Worm (Caenorhabditis elegans): ENCODE data around the gene spcs-3.

The spcs-3 gene

ce11 chrIII:8080165-8080738, 35.4 kb downstream of the spcs-3 start, which contains the start of the genes dcr-1 and apc-2:
Gene dcr-1 (minus strand): TSS chrIII:8080281.
Gene apc-2 (plus strand): TSS chrIII:8080629.
- no peak for TF ChIP-seq ceh-16 (tag; optimal IDR thresholded peaks at IDR 0.05)
- TF ChIP-seq unc-62 (GFP tag; optimal IDR thresholded peaks at IDR 0.05) = no peak
- TF ChIP-seq ZK546.5 (tag; optimal IDR thresholded peaks at IDR 0.05) = no peak
- TF ChIP-seq ztf-11 (tag; optimal IDR thresholded peaks at IDR 0.05) = no peak
- TF ChIP-seq elt-1 (tag; optimal IDR thresholded peaks at IDR 0.05) = no peak
- no peak for TF ChIP-seq lin-39 (tag; optimal IDR thresholded peaks at IDR 0.05)
- TF ChIP-seq nhr-237 (tag; optimal IDR thresholded peaks at IDR 0.05) = no peak
- no peak for TF ChIP-seq mbf-1 (tag; optimal IDR thresholded peaks at IDR 0.05)
- no peak for TF ChIP-seq nhr-25 (tag; optimal IDR thresholded peaks at IDR 0.05)
- TF ChIP-seq Y55F3AM.14 (GFP tag; optimal IDR thresholded peaks at IDR 0.05) = no peak
- no peak for TF ChIP-seq skn-1 (tag; optimal IDR thresholded peaks at IDR 0.05)
- TF ChIP-seq F13H6.1 (tag; optimal IDR thresholded peaks at IDR 0.05) = no peak
- no peak for TF ChIP-seq nhr-77 (tag; optimal IDR thresholded peaks at IDR 0.05)
- TF ChIP-seq elt-3 (tag; optimal IDR thresholded peaks at IDR 0.05) = no peak
- TF ChIP-seq nhr-12 (tag; optimal IDR thresholded peaks at IDR 0.05) = no peak
- TF ChIP-seq sma-9 (GFP tag; optimal IDR thresholded peaks at IDR 0.05) = no peak
- TF ChIP-seq sma-9 (tag; optimal IDR thresholded peaks at IDR 0.05) = no peak
- no peak for TF ChIP-seq mdl-1 (tag; optimal IDR thresholded peaks at IDR 0.05)
- TF ChIP-seq egl-27 (tag; optimal IDR thresholded peaks at IDR 0.05) = no peak

DNA sequence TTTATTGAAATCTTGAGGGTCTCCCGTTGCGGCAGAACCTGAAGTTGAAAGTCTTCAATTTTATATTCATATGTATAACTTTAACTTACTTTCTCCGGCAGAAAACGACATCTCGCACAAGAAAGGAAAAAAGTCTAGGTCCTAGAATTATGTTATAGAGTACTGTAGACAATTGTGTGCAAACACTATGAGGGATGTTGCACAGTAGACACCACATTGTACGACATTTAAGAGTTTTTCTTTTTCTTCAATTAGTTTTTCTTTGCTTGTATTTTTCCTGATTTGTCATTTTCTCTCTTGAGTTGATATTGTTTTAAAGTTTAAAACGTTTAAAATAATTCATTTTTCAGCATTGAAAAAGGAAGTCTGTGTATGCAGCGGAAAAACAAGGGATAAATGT, 40.5 kb downstream of the spcs-3 start, which contains the start of the genes K06H7.7 and grp-1:
TSS of gene K06H7.7 (minus strand) at position 121 of the 400 bp plus-strand sequence.
TSS of gene grp-1 (plus strand) at position 351 of the 400 bp plus-strand sequence.
- TF ChIP-seq unc-62 (GFP tag; optimal IDR thresholded peaks at IDR 0.05) = no peak
- no peak for TF ChIP-seq ztf-4 (tag; optimal IDR thresholded peaks at IDR 0.05)
- TF ChIP-seq sem-4 (tag; optimal IDR thresholded peaks at IDR 0.05) = no peak
- TF ChIP-seq skn-1 (tag; optimal IDR thresholded peaks at IDR 0.05) = no peak
- no peak for TF ChIP-seq nhr-6 (tag; optimal IDR thresholded peaks at IDR 0.05)
- TF ChIP-seq nhr-12 (tag; optimal IDR thresholded peaks at IDR 0.05) = no peak
- TF ChIP-seq nhr-129 (tag; optimal IDR thresholded peaks at IDR 0.05) = peak; percentile 63
- no peak for TF ChIP-seq lin-11 (tag; optimal IDR thresholded peaks at IDR 0.05)
- peak; percentile 35 for TF ChIP-seq crh-2 (tag; optimal IDR thresholded peaks at IDR 0.05)
- TF ChIP-seq zag-1 (tag; optimal IDR thresholded peaks at IDR 0.05) = peak; percentile 11
- TF ChIP-seq fos-1 (tag; optimal IDR thresholded peaks at IDR 0.05) = peak; percentile 27
- no peak for TF ChIP-seq ztf-1 (GFP tag; conservative IDR thresholded peaks at IDR 0.05)
- TF ChIP-seq sma-9 (GFP tag; optimal IDR thresholded peaks at IDR 0.05) = peak; percentile 45
- no peak for TF ChIP-seq sma-9 (tag; optimal IDR thresholded peaks at IDR 0.05)
- TF ChIP-seq ztf-11 (tag; optimal IDR thresholded peaks at IDR 0.05) = no peak
- TF ChIP-seq aly-2 (tag; optimal IDR thresholded peaks at IDR 0.05) = no peak
- peak; percentile 37 for TF ChIP-seq sma-3 (GFP tag; optimal IDR thresholded peaks at IDR 0.05)
- peak; percentile 96 to 99 for TF ChIP-seq lsy-2 (tag; optimal IDR thresholded peaks at IDR 0.05)
- TF ChIP-seq lin-13 (GFP tag; optimal IDR thresholded peaks at IDR 0.05) = no peak
- TF ChIP-seq gmeb-1 (tag; optimal IDR thresholded peaks at IDR 0.05) = peak; percentile 74
- peak; percentile 16 for TF ChIP-seq snpc-4 (tag; optimal IDR thresholded peaks at IDR 0.05)
- no peak for TF ChIP-seq elt-1 (tag; optimal IDR thresholded peaks at IDR 0.05)
- peak; percentile 13 for TF ChIP-seq nhr-21 (tag; optimal IDR thresholded peaks at IDR 0.05)
- no peak for TF ChIP-seq nhr-237 (tag; optimal IDR thresholded peaks at IDR 0.05)
- TF ChIP-seq blmp-1 (tag; optimal IDR thresholded peaks at IDR 0.05; ENCODE audit: insufficient read depth) = no peak
- peak; percentile 87 for TF ChIP-seq unc-55 (GFP tag; optimal IDR thresholded peaks at IDR 0.05)
- TF ChIP-seq C34F6.9 (tag; optimal IDR thresholded peaks at IDR 0.05) = peak; percentile 84
- no peak for TF ChIP-seq mab-5 (tag; optimal IDR thresholded peaks at IDR 0.05)
- peak; percentile 46 for TF ChIP-seq nhr-25 (tag; optimal IDR thresholded peaks at IDR 0.05)
- no peak for TF ChIP-seq R02D3.7 (tag; optimal IDR thresholded peaks at IDR 0.05)
- no peak for TF ChIP-seq ama-1 (optimal IDR thresholded peaks at IDR 0.05)

- TF ChIP-seq nhr-25 (tag; optimal IDR thresholded peaks at IDR 0.05) (no peak), skn-1 (tag; optimal IDR thresholded peaks at IDR 0.05) (no peak), nhr-129 (tag; optimal IDR thresholded peaks at IDR 0.05) (no peak), lin-13 (GFP tag; optimal IDR thresholded peaks at IDR 0.05) (no peak), ceh-82 (tag; optimal IDR thresholded peaks at IDR 0.05) (no peak), ztf-4 (tag; optimal IDR thresholded peaks at IDR 0.05) (no peak), blmp-1 (tag; optimal IDR thresholded peaks at IDR 0.05; ENCODE audit: insufficient read depth) (no peak), nhr-6 (tag; optimal IDR thresholded peaks at IDR 0.05) (no peak), ztf-11 (tag; optimal IDR thresholded peaks at IDR 0.05) (no peak), F13H6.1 (tag; optimal IDR thresholded peaks at IDR 0.05) (no peak), gmeb-1 (tag; optimal IDR thresholded peaks at IDR 0.05) (no peak), mdl-1 (tag; optimal IDR thresholded peaks at IDR 0.05) (no peak), nhr-23 (tag; optimal IDR thresholded peaks at IDR 0.05) (no peak), R02D3.7 (tag; optimal IDR thresholded peaks at IDR 0.05) (no peak)
Measured at ce11 chrIII:8088235-8088634, 43.4 kb downstream of the spcs-3 start, which contains the start of gene vms-1. Gene vms-1 (plus strand): TSS chrIII:8088535.
